Worm (Caenorhabditis elegans) whole organism, mixed stage, embryonic: ENCODE data around the gene hda-11.

Source experiments
- blmp-1 ChIP-seq: fragments of 150-350 bp; optimal IDR thresholded peaks from 2 replicates; lab custom pipeline; 2014; ENCODE audit warnings: missing biosample characterization, missing genetic modification characterization
- ces-1 ChIP-seq: fragments of 150-350 bp; optimal IDR thresholded peaks from 2 replicates; lab custom pipeline; 2014; ENCODE audit warnings: missing biosample characterization, missing genetic modification reagents, missing genetic modification characterization
- elt-1 ChIP-seq: sonication (generic microtip); optimal IDR thresholded peaks from 2 replicates; lab custom pipeline; 2017; ENCODE audit warnings: missing genetic modification characterization, mild to moderate bottlenecking, missing compliant biosample characterization, antibody characterized with exemption, moderate library complexity, borderline replicate concordance; ENCODE audit not compliant: insufficient read depth
- lsy-2 ChIP-seq: fragments of 150-350 bp; optimal IDR thresholded peaks from 2 replicates; lab custom pipeline; 2014; ENCODE audit warnings: missing biosample characterization, missing genetic modification characterization
- mab-5 ChIP-seq: fragments of 150-350 bp; optimal IDR thresholded peaks from 2 replicates; lab custom pipeline; 2014; ENCODE audit warnings: missing biosample characterization, missing genetic modification characterization
- mep-1 ChIP-seq: fragments of 150-350 bp; optimal IDR thresholded peaks from 2 replicates; lab custom pipeline; 2017; ENCODE audit warnings: missing biosample characterization, missing genetic modification reagents, missing genetic modification characterization, inconsistent platforms
- nhr-12 ChIP-seq: fragments of 150-350 bp; optimal IDR thresholded peaks from 2 replicates; lab custom pipeline; 2014; ENCODE audit warnings: missing biosample characterization, missing genetic modification characterization
- nhr-237 ChIP-seq: fragments of 150-350 bp; optimal IDR thresholded peaks from 2 replicates; lab custom pipeline; 2014; ENCODE audit warnings: missing biosample characterization, missing genetic modification characterization
- nhr-28 ChIP-seq: fragments of 150-350 bp; optimal IDR thresholded peaks from 2 replicates; lab custom pipeline; 2014; ENCODE audit warnings: missing biosample characterization, missing genetic modification characterization
- nhr-76 ChIP-seq: sonication (generic microtip); optimal IDR thresholded peaks from 2 replicates; lab custom pipeline; 2017; ENCODE audit warnings: missing biosample characterization, missing genetic modification characterization
- pha-4 ChIP-seq: fragments of 150-350 bp; optimal IDR thresholded peaks from 2 replicates; lab custom pipeline; 2018; ENCODE audit warnings: missing biosample characterization, missing genetic modification reagents, missing genetic modification characterization
- snpc-4 ChIP-seq: fragments of 150-350 bp; optimal IDR thresholded peaks from 2 replicates; lab custom pipeline; 2014; ENCODE audit warnings: missing biosample characterization, missing genetic modification characterization
- tbx-8 ChIP-seq: fragments of 200-800 bp; sonication (Bioruptor generic); optimal IDR thresholded peaks from 2 replicates; lab custom pipeline; 2018; ENCODE audit warnings: mild to moderate bottlenecking, missing genetic modification characterization, moderate library complexity, missing compliant biosample characterization
- ztf-11 ChIP-seq: fragments of 150-350 bp; optimal IDR thresholded peaks from 2 replicates; lab custom pipeline; 2014; ENCODE audit warnings: missing biosample characterization, missing genetic modification characterization

DNA sequence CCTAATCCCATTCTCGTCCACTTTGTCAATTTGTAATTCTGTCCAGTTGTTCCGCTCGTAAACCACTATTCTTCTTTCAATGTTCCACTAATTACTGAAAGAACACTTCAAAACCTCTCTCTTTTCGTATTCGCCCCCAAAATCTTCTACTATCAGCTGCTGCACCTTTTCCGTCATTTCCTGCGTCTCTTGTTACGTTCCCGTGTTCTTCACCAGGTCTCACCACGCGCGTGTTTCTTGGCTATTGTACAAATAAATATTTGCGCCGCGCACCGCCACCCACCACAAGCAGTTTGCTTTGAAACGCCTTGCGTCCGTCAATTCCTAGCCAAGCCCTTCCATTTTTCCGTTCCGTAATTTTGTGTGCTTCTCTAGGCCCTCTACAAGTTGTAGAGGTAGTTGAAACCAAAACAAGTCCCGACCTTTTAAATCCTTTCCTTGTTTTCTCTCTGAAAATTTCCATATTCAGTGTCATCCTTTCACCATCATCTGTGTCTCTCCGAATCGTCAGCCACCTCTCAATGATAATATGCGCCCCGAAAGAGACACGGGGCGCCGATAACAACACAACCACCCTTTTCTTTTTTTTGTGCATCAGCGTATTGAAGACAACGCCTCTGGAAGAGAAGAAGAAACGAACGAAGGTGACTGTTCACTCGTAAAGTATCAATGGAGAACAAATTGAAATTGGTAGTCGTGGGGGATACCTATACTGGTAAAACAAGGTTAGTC, 47.7 kb upstream of the hda-11 start, which contains the start of the genes crp-1 and Y32F6B.9:
- TF ChIP-seq nhr-237 (tag; lab: Kevin White, UChicago) = no peak
- no peak for TF ChIP-seq elt-1 (tag; lab: Kevin White, UChicago)
- no peak for TF ChIP-seq nhr-12 (tag; lab: Kevin White, UChicago)
- no peak for TF ChIP-seq lsy-2 (tag; lab: Kevin White, UChicago)
- no peak for TF ChIP-seq mab-5 (tag; lab: Kevin White, UChicago)
- TF ChIP-seq ztf-11 (tag; lab: Kevin White, UChicago) = no peak
- TF ChIP-seq ces-1 (GFP tag; lab: Kevin White, UChicago) = no peak
- peak; percentile 25 for TF ChIP-seq pha-4 (tag; lab: Kevin White, UChicago)
- TF ChIP-seq mep-1 = no peak
- no peak for TF ChIP-seq nhr-76
- no peak for TF ChIP-seq snpc-4 (tag; lab: Kevin White, UChicago)
- no peak for TF ChIP-seq nhr-28
- TF ChIP-seq blmp-1 (tag; lab: Kevin White, UChicago) = no peak
- TF ChIP-seq tbx-8 = no peak
